Worm (Caenorhabditis elegans): ENCODE data around the gene Y7A5A.13.

DNA sequence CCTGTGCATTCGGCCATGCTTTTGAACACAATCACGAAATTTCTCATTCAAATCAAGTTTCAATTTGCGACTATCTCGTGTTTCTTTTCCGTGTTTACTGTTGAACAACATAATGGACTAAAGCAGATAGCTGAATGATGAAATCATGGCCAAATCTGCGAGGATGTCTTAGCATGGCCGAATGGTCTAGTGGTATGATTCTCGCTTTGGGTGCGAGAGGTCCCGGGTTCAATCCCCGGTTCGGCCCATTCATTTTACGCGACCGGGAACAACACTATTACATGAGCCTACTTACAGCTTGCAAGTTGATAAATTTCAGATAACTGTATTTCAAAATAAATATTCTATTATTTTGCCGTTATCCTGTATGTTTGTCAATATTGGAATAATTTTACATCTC lies 22.4 kb upstream of the Y7A5A.13 start:
- no peak for TF ChIP-seq dao-5 (tag; optimal IDR thresholded peaks at IDR 0.05)
- TF ChIP-seq him-1 (tag; optimal IDR thresholded peaks at IDR 0.05) = no peak

All from whole organism, L4/young adult.